Fruit fly (Drosophila melanogaster) whole organism, adult: ENCODE results near the gene CG13445.

Source experiments
- CG11617 ChIP-seq: fragments of 200-800 bp; sonication (Bioruptor generic); optimal IDR thresholded peaks from 2 replicates; lab custom pipeline; 2017; ENCODE audit warnings: mild to moderate bottlenecking, missing biosample characterization, missing genetic modification reagents, missing genetic modification characterization
- CG12768 ChIP-seq: fragments of 200-800 bp; sonication (Bioruptor generic); optimal IDR thresholded peaks from 2 replicates; lab custom pipeline; 2017; ENCODE audit warnings: missing biosample characterization, missing genetic modification characterization, mild to moderate bottlenecking, moderate library complexity, missing genetic modification reagents
- CG14711 ChIP-seq: fragments of 200-800 bp; sonication (Bioruptor generic); optimal IDR thresholded peaks from 2 replicates; lab custom pipeline; 2018; ENCODE audit warnings: missing biosample characterization, mild to moderate bottlenecking, missing genetic modification characterization, moderate library complexity
- CG1620 ChIP-seq: fragments of 200-800 bp; sonication (Bioruptor generic); optimal IDR thresholded peaks from 2 replicates; lab custom pipeline; 2016; ENCODE audit warnings: missing biosample characterization, missing genetic modification characterization
- CG33017 ChIP-seq: fragments of 200-800 bp; sonication (Bioruptor generic); optimal IDR thresholded peaks from 2 replicates; lab custom pipeline; 2018; ENCODE audit warnings: missing biosample characterization, mild to moderate bottlenecking, missing genetic modification characterization, moderate library complexity
- CG5204 ChIP-seq: fragments of 200-800 bp; sonication (Bioruptor generic); optimal IDR thresholded peaks from 2 replicates; lab custom pipeline; 2016; ENCODE audit warnings: missing biosample characterization, missing genetic modification characterization
- CG7045 ChIP-seq: fragments of 200-800 bp; sonication (Bioruptor generic); optimal IDR thresholded peaks from 2 replicates; lab custom pipeline; 2017; ENCODE audit warnings: missing biosample characterization, mild to moderate bottlenecking, missing genetic modification characterization
- CG7101 ChIP-seq: fragments of 200-800 bp; sonication (Bioruptor generic); optimal IDR thresholded peaks from 2 replicates; lab custom pipeline; 2018; ENCODE audit warnings: missing biosample characterization, mild to moderate bottlenecking, missing genetic modification characterization, moderate library complexity
- Clk ChIP-seq: fragments of 200-800 bp; sonication (Bioruptor generic); optimal IDR thresholded peaks from 2 replicates; lab custom pipeline; 2017; ENCODE audit warnings: missing biosample characterization, missing genetic modification characterization
- Crg-1 ChIP-seq: fragments of 200-800 bp; sonication (Bioruptor generic); optimal IDR thresholded peaks from 2 replicates; lab custom pipeline; 2016; ENCODE audit warnings: missing biosample characterization, missing genetic modification characterization
- Hr96 ChIP-seq: fragments of 200-800 bp; sonication (Bioruptor generic); optimal IDR thresholded peaks from 2 replicates; lab custom pipeline; 2016; ENCODE audit warnings: missing biosample characterization, missing genetic modification characterization
- Mnt ChIP-seq: fragments of 200-800 bp; sonication (Bioruptor generic); optimal IDR thresholded peaks from 2 replicates; lab custom pipeline; 2016; ENCODE audit warnings: missing biosample characterization, mild to moderate bottlenecking, missing genetic modification characterization
- bab1 ChIP-seq: fragments of 200-800 bp; sonication (Bioruptor generic); optimal IDR thresholded peaks from 3 replicates; lab custom pipeline; 2019; ENCODE audit warnings: missing biosample characterization, mild to moderate bottlenecking, missing genetic modification characterization, moderate library complexity
- cic ChIP-seq: fragments of 200-800 bp; sonication (Bioruptor generic); optimal IDR thresholded peaks from 2 replicates; lab custom pipeline; 2017; ENCODE audit warnings: missing biosample characterization, mild to moderate bottlenecking, missing genetic modification characterization, moderate library complexity
- cnc ChIP-seq, 2 experiments: fragments of >200 bp; optimal IDR thresholded peaks; 2 replicates each; lab custom pipeline; 2017
- kay ChIP-seq: fragments of 200-800 bp; sonication (Bioruptor generic); peaks from one replicate; lab custom pipeline; 2016; ENCODE audit warnings: missing biosample characterization, missing genetic modification characterization, borderline replicate concordance
- ovo ChIP-seq: fragments of 200-800 bp; sonication (Bioruptor generic); optimal IDR thresholded peaks from 2 replicates; lab custom pipeline; 2016; ENCODE audit warnings: missing biosample characterization, missing genetic modification characterization
- pad ChIP-seq: fragments of 200-800 bp; sonication (Bioruptor generic); optimal IDR thresholded peaks from 3 replicates; lab custom pipeline; 2017; ENCODE audit warnings: missing biosample characterization, missing genetic modification characterization, mild to moderate bottlenecking, moderate library complexity, missing genetic modification reagents
- tj ChIP-seq: fragments of 200-800 bp; sonication (Bioruptor generic); optimal IDR thresholded peaks from 3 replicates; lab custom pipeline; 2017; ENCODE audit warnings: missing biosample characterization, mild to moderate bottlenecking, missing genetic modification characterization, moderate library complexity
- toe ChIP-seq: fragments of 200-800 bp; sonication (Bioruptor generic); optimal IDR thresholded peaks from 2 replicates; lab custom pipeline; 2016; ENCODE audit warnings: missing biosample characterization, missing genetic modification characterization

Gene CG13445

dm6 chr3L:15808667-15809066 lies 618 bp upstream of the CG13445 start:
- TF ChIP-seq toe (no peak), CG7045 (GFP tag; lab: Kevin White, UChicago) (no peak), cnc (optimal IDR thresholded peaks at IDR 0.05; lab: Kevin White, UChicago) (no peak), tj (GFP tag; lab: Kevin White, UChicago) (no peak), CG11617 (GFP tag; lab: Kevin White, UChicago) (no peak), kay (GFP tag; lab: Kevin White, UChicago) (no peak), Hr96 (no peak), CG7101 (no peak), CG14711 (tag; lab: Kevin White, UChicago) (no peak), CG5204 (GFP tag; lab: Kevin White, UChicago) (no peak), Mnt (no peak)

dm6 chr3L:15809768-15810167 lies 483 bp downstream of the CG13445 start:
- TF ChIP-seq kay (GFP tag; lab: Kevin White, UChicago) (no peak), Mnt (no peak), Hr96 (no peak), toe (no peak)

dm6 chr3L:15813988-15814387 lies 4.7 kb downstream of the CG13445 start:
- no peak for TF ChIP-seq CG7045 (GFP tag; lab: Kevin White, UChicago)
- TF ChIP-seq CG5204 (GFP tag; lab: Kevin White, UChicago): no peak
- no peak for TF ChIP-seq tj (GFP tag; lab: Kevin White, UChicago)
- TF ChIP-seq cnc (optimal IDR thresholded peaks at IDR 0.05; lab: Kevin White, UChicago): no peak
- TF ChIP-seq CG1620 (GFP tag; lab: Kevin White, UChicago): no peak
- no peak for TF ChIP-seq CG11617 (GFP tag; lab: Kevin White, UChicago)
- TF ChIP-seq kay (GFP tag; lab: Kevin White, UChicago): peak; percentile 75

- no peak for TF ChIP-seq CG5204 (GFP tag; lab: Kevin White, UChicago)
- no peak for TF ChIP-seq cnc (optimal IDR thresholded peaks at IDR 0.05; lab: Kevin White, UChicago)
- TF ChIP-seq bab1 (GFP tag; lab: Kevin White, UChicago): no peak
- no peak for TF ChIP-seq Clk
- peak; percentile 47 for TF ChIP-seq pad (GFP tag; lab: Kevin White, UChicago)
- TF ChIP-seq CG7045 (GFP tag; lab: Kevin White, UChicago): peak; percentile 64
- TF ChIP-seq toe: no peak
- no peak for TF ChIP-seq Hr96
- TF ChIP-seq tj (GFP tag; lab: Kevin White, UChicago): no peak
- TF ChIP-seq Crg-1 (GFP tag; lab: Kevin White, UChicago): no peak
- TF ChIP-seq CG33017 (tag; lab: Kevin White, UChicago): peak; percentile 74
- TF ChIP-seq ovo (GFP tag; lab: Kevin White, UChicago): no peak
- peak; percentile 47 for TF ChIP-seq CG7101
- no peak for TF ChIP-seq cic (GFP tag; lab: Kevin White, UChicago)
- no peak for TF ChIP-seq Mnt
- peak; percentile 62 for TF ChIP-seq CG14711 (tag; lab: Kevin White, UChicago)
- TF ChIP-seq CG1620 (GFP tag; lab: Kevin White, UChicago): no peak
- TF ChIP-seq CG12768 (GFP tag; lab: Kevin White, UChicago): peak; percentile 39
- TF ChIP-seq kay (GFP tag; lab: Kevin White, UChicago): peak; percentile 71
- TF ChIP-seq CG11617 (GFP tag; lab: Kevin White, UChicago): peak; percentile 43
Measured at dm6 chr3L:15815353-15816142, 6.3 kb downstream of the CG13445 start.

- TF ChIP-seq tj (GFP tag; lab: Kevin White, UChicago) (peak; percentile 73), bab1 (GFP tag; lab: Kevin White, UChicago) (peak; percentile 46), CG11617 (GFP tag; lab: Kevin White, UChicago) (no peak), cic (GFP tag; lab: Kevin White, UChicago) (no peak), Mnt (peak; percentile 9)
Measured at dm6 chr3L:15816143-15816487, 6.8 kb downstream of the CG13445 start, which contains the start of gene fwe. fwe (minus strand) TSS chr3L:15816410.

dm6 chr3L:15816714-15817113 lies 7.4 kb downstream of the CG13445 start, which contains the start of gene CkIIalpha-i1:
CkIIalpha-i1 (plus strand) TSS chr3L:15816979.
- TF ChIP-seq kay (GFP tag; lab: Kevin White, UChicago) (peak; percentile 84), Mnt (no peak)

- TF ChIP-seq ovo (GFP tag; lab: Kevin White, UChicago) (peak; percentile 31), cnc (optimal IDR thresholded peaks at IDR 0.05; lab: Kevin White, UChicago) (no peak), Mnt (peak; percentile 31), pad (GFP tag; lab: Kevin White, UChicago) (peak; percentile 89), Hr96 (no peak), bab1 (GFP tag; lab: Kevin White, UChicago) (no peak), CG7101 (peak; percentile 25), CG1620 (GFP tag; lab: Kevin White, UChicago) (no peak), tj (GFP tag; lab: Kevin White, UChicago) (peak; percentile 51), toe (no peak), CG14711 (tag; lab: Kevin White, UChicago) (no peak), CG12768 (GFP tag; lab: Kevin White, UChicago) (no peak), cic (GFP tag; lab: Kevin White, UChicago) (peak; percentile 68), CG7045 (GFP tag; lab: Kevin White, UChicago) (no peak), kay (GFP tag; lab: Kevin White, UChicago) (peak; percentile 89), CG11617 (GFP tag; lab: Kevin White, UChicago) (no peak), CG5204 (GFP tag; lab: Kevin White, UChicago) (no peak), Clk (no peak), Crg-1 (GFP tag; lab: Kevin White, UChicago) (no peak), CG33017 (tag; lab: Kevin White, UChicago) (no peak)
Measured at dm6 chr3L:15823780-15824423, 14.6 kb downstream of the CG13445 start.
